Fruit fly (Drosophila melanogaster) whole organism, embryonic: ENCODE results near the gene Ing5.

Experiments used
- C15 ChIP-seq: fragments of 200-800 bp; sonication (Bioruptor generic); IDR thresholded peaks from 3 replicates; pipeline ENCODE4 v1.3.6; 2022; ENCODE audit warnings: missing biosample characterization, missing genetic modification characterization
- CG12104 ChIP-seq: fragments of 200-800 bp; sonication (Bioruptor generic); optimal IDR thresholded peaks from 3 replicates; lab custom pipeline; 2016; ENCODE audit warnings: missing biosample characterization, missing genetic modification characterization
- CG1233 ChIP-seq: fragments of 200-800 bp; sonication (Bioruptor generic); optimal IDR thresholded peaks from 4 replicates; lab custom pipeline; 2018; ENCODE audit warnings: missing biosample characterization, mild to moderate bottlenecking, missing genetic modification characterization
- CG12942 ChIP-seq: fragments of 200-800 bp; sonication (Bioruptor generic); optimal IDR thresholded peaks from 3 replicates; lab custom pipeline; 2016; ENCODE audit warnings: missing biosample characterization, missing genetic modification characterization
- CG13624 ChIP-seq: fragments of 200-800 bp; sonication (Bioruptor generic); optimal IDR thresholded peaks from 2 replicates; lab custom pipeline; 2016; ENCODE audit warnings: missing biosample characterization, missing genetic modification characterization
- CG14014 ChIP-seq: fragments of 200-800 bp; sonication (Bioruptor generic); IDR thresholded peaks from 2 replicates; pipeline ENCODE4 v1.3.6; 2022; ENCODE audit warnings: missing biosample characterization, missing genetic modification characterization
- CG15696 ChIP-seq: fragments of 200-800 bp; sonication (Bioruptor generic); optimal IDR thresholded peaks from 2 replicates; lab custom pipeline; 2019; ENCODE audit warnings: missing biosample characterization, mild to moderate bottlenecking, missing genetic modification characterization, moderate library complexity
- CG16815 ChIP-seq: fragments of 200-800 bp; sonication (Bioruptor generic); optimal IDR thresholded peaks from 3 replicates; lab custom pipeline; 2017; ENCODE audit warnings: missing biosample characterization, mild to moderate bottlenecking, missing genetic modification characterization
- CG17568 ChIP-seq: fragments of 200-800 bp; sonication (Bioruptor generic); optimal IDR thresholded peaks from 2 replicates; lab custom pipeline; 2018; ENCODE audit warnings: missing biosample characterization, mild to moderate bottlenecking, missing genetic modification characterization, moderate library complexity
- CG2116 ChIP-seq: fragments of 200-800 bp; sonication (Bioruptor generic); optimal IDR thresholded peaks from 3 replicates; lab custom pipeline; 2018; ENCODE audit warnings: missing biosample characterization, mild to moderate bottlenecking, missing genetic modification characterization
- CG2889 ChIP-seq: fragments of 200-800 bp; sonication (Bioruptor generic); IDR thresholded peaks from 3 replicates; pipeline ENCODE4 v1.3.6; 2022; ENCODE audit warnings: missing biosample characterization, missing genetic modification characterization
- CG31365 ChIP-seq: fragments of 200-800 bp; sonication (Bioruptor generic); optimal IDR thresholded peaks from 2 replicates; lab custom pipeline; 2018; ENCODE audit warnings: missing biosample characterization, mild to moderate bottlenecking, missing genetic modification characterization
- CG32772 ChIP-seq: fragments of 200-800 bp; sonication (Bioruptor generic); IDR thresholded peaks from 2 replicates; pipeline ENCODE4 v1.3.6; 2022; ENCODE audit warnings: missing biosample characterization, missing genetic modification characterization
- CG34224 ChIP-seq: fragments of 200-800 bp; sonication (Bioruptor generic); IDR thresholded peaks from 3 replicates; pipeline ENCODE4 v1.3.6; 2022; ENCODE audit warnings: missing biosample characterization, missing genetic modification characterization; ENCODE audit not compliant: partially characterized antibody
- CG6689 ChIP-seq: fragments of 200-800 bp; sonication (Bioruptor generic); IDR thresholded peaks from 2 replicates; pipeline ENCODE4 v1.3.6; 2022; ENCODE audit warnings: missing biosample characterization, missing genetic modification characterization
- CG7839 ChIP-seq: fragments of 200-800 bp; sonication (Bioruptor generic); optimal IDR thresholded peaks from 3 replicates; lab custom pipeline; 2018; ENCODE audit warnings: missing biosample characterization, mild to moderate bottlenecking, missing genetic modification characterization, moderate library complexity
- CG9609 ChIP-seq: fragments of 200-800 bp; sonication (Bioruptor generic); optimal IDR thresholded peaks from 3 replicates; lab custom pipeline; 2016; ENCODE audit warnings: missing biosample characterization, missing genetic modification characterization
- CG9797 ChIP-seq: fragments of 200-800 bp; sonication (Bioruptor generic); optimal IDR thresholded peaks from 3 replicates; lab custom pipeline; 2018; ENCODE audit warnings: missing biosample characterization, mild to moderate bottlenecking, missing genetic modification characterization
- CG9817 ChIP-seq: fragments of 200-800 bp; sonication (Bioruptor generic); optimal IDR thresholded peaks from 2 replicates; lab custom pipeline; 2018; ENCODE audit warnings: missing biosample characterization, mild to moderate bottlenecking, missing genetic modification characterization, moderate library complexity
- CHES-1-like ChIP-seq: fragments of 200-800 bp; sonication (Bioruptor generic); optimal IDR thresholded peaks from 2 replicates; lab custom pipeline; 2016; ENCODE audit warnings: missing biosample characterization, missing genetic modification characterization
- D ChIP-seq, 2 experiments: fragments of 200-800 bp in 1 of 2; fragments of >200 bp in 1 of 2; sonication (Bioruptor generic) in 1 of 2; optimal IDR thresholded peaks; 2 replicates in 1 of 2; 3 replicates in 1 of 2; lab custom pipeline; 2017; ENCODE audit warnings: mild to moderate bottlenecking in 1 of 2, missing biosample characterization in 1 of 2, missing genetic modification characterization in 1 of 2, missing genetic modification reagents in 1 of 2
- Dad ChIP-seq: fragments of 200-800 bp; sonication (Bioruptor generic); optimal IDR thresholded peaks from 3 replicates; lab custom pipeline; 2016; ENCODE audit warnings: missing biosample characterization, missing genetic modification characterization
- Elba2 ChIP-seq: fragments of 200-800 bp; sonication (Bioruptor generic); optimal IDR thresholded peaks from 3 replicates; lab custom pipeline; 2016; ENCODE audit warnings: missing biosample characterization, missing genetic modification characterization
- Gsc ChIP-seq: fragments of 200-800 bp; sonication (Bioruptor generic); IDR thresholded peaks from 2 replicates; pipeline ENCODE4 v1.3.6; 2022; ENCODE audit warnings: missing biosample characterization, missing genetic modification characterization
- H2.0 ChIP-seq: fragments of 200-800 bp; sonication (Bioruptor generic); IDR thresholded peaks from 2 replicates; pipeline ENCODE4 v1.3.6; 2022; ENCODE audit warnings: missing biosample characterization, missing genetic modification characterization
- Neu2 ChIP-seq: fragments of 200-800 bp; sonication (Bioruptor generic); optimal IDR thresholded peaks from 3 replicates; lab custom pipeline; 2016; ENCODE audit warnings: missing biosample characterization, missing genetic modification characterization, borderline replicate concordance
- Nf-YB ChIP-seq: fragments of 200-800 bp; sonication (Bioruptor generic); optimal IDR thresholded peaks from 3 replicates; lab custom pipeline; 2019; ENCODE audit warnings: missing biosample characterization, mild to moderate bottlenecking, missing genetic modification characterization, moderate library complexity
- Rfx ChIP-seq: fragments of 200-800 bp; sonication (Bioruptor generic); IDR thresholded peaks from 2 replicates; pipeline ENCODE4 v1.3.6; 2022; ENCODE audit warnings: missing biosample characterization, missing genetic modification characterization
- Scr ChIP-seq: fragments of 200-800 bp; sonication (Bioruptor generic); IDR thresholded peaks from 2 replicates; pipeline ENCODE4 v1.3.6; 2022; ENCODE audit warnings: missing biosample characterization, missing genetic modification characterization; ENCODE audit not compliant: partially characterized antibody
- Side ChIP-seq: fragments of 200-800 bp; sonication (Bioruptor generic); optimal IDR thresholded peaks from 2 replicates; lab custom pipeline; 2016; ENCODE audit warnings: missing biosample characterization, missing genetic modification characterization
- Six4 ChIP-seq: fragments of 200-800 bp; sonication (Bioruptor generic); optimal IDR thresholded peaks from 2 replicates; lab custom pipeline; 2016; ENCODE audit warnings: missing biosample characterization, missing genetic modification characterization
- Sox102F ChIP-seq: fragments of 200-800 bp; sonication (Bioruptor generic); optimal IDR thresholded peaks from 2 replicates; lab custom pipeline; 2018; ENCODE audit warnings: missing biosample characterization, mild to moderate bottlenecking, missing genetic modification characterization, moderate library complexity
- Sry-δ ChIP-seq: fragments of 200-800 bp; sonication (Bioruptor generic); optimal IDR thresholded peaks from 2 replicates; lab custom pipeline; 2016; ENCODE audit warnings: missing biosample characterization, missing genetic modification characterization
- YL-1 ChIP-seq: fragments of 200-800 bp; sonication (Bioruptor generic); optimal IDR thresholded peaks from 3 replicates; lab custom pipeline; 2017; ENCODE audit warnings: missing biosample characterization, mild to moderate bottlenecking, missing genetic modification characterization
- chm ChIP-seq: fragments of 200-800 bp; sonication (Bioruptor generic); IDR thresholded peaks from 2 replicates; pipeline ENCODE4 v1.3.6; 2022; ENCODE audit warnings: missing biosample characterization, missing genetic modification characterization
- crc ChIP-seq: fragments of 200-800 bp; sonication (Bioruptor generic); optimal IDR thresholded peaks from 2 replicates; lab custom pipeline; 2016; ENCODE audit warnings: missing biosample characterization, missing genetic modification characterization
- dati ChIP-seq: fragments of 200-800 bp; sonication (Bioruptor generic); IDR thresholded peaks from 2 replicates; pipeline ENCODE4 v1.3.6; 2022; ENCODE audit warnings: missing biosample characterization, missing genetic modification characterization
- disco-r ChIP-seq: fragments of 200-800 bp; sonication (Bioruptor generic); optimal IDR thresholded peaks from 2 replicates; lab custom pipeline; 2016; ENCODE audit warnings: missing biosample characterization, missing genetic modification characterization
- gfzf ChIP-seq: fragments of 200-800 bp; sonication (Bioruptor generic); optimal IDR thresholded peaks from 2 replicates; lab custom pipeline; 2016; ENCODE audit warnings: missing biosample characterization, mild to moderate bottlenecking, missing genetic modification characterization, moderate library complexity
- knrl ChIP-seq: fragments of 200-800 bp; sonication (Bioruptor generic); IDR thresholded peaks from 3 replicates; pipeline ENCODE4 v1.3.6; 2022; ENCODE audit warnings: missing biosample characterization, missing genetic modification characterization; ENCODE audit not compliant: partially characterized antibody
- luna ChIP-seq: fragments of 200-800 bp; sonication (Bioruptor generic); optimal IDR thresholded peaks from 2 replicates; lab custom pipeline; 2016; ENCODE audit warnings: missing biosample characterization, missing genetic modification characterization
- odd ChIP-seq: fragments of 200-800 bp; sonication (Bioruptor generic); optimal IDR thresholded peaks from 2 replicates; lab custom pipeline; 2017; ENCODE audit warnings: missing biosample characterization, mild to moderate bottlenecking, missing genetic modification characterization
- peb ChIP-seq: fragments of 200-800 bp; sonication (Bioruptor generic); IDR thresholded peaks from 2 replicates; pipeline ENCODE4 v1.3.6; 2022; ENCODE audit warnings: missing biosample characterization, missing genetic modification characterization
- ranshi ChIP-seq: fragments of 200-800 bp; sonication (Bioruptor generic); IDR thresholded peaks from 2 replicates; pipeline ENCODE4 v1.3.6; 2022; ENCODE audit warnings: missing biosample characterization, missing genetic modification characterization
- repo ChIP-seq: fragments of 200-800 bp; sonication (Bioruptor generic); optimal IDR thresholded peaks from 2 replicates; lab custom pipeline; 2016; ENCODE audit warnings: missing biosample characterization, missing genetic modification characterization
- run ChIP-seq: fragments of 200-800 bp; sonication (Bioruptor generic); optimal IDR thresholded peaks from 3 replicates; lab custom pipeline; 2018; ENCODE audit warnings: missing biosample characterization, mild to moderate bottlenecking, missing genetic modification characterization
- slou ChIP-seq: fragments of 200-800 bp; sonication (Bioruptor generic); optimal IDR thresholded peaks from 3 replicates; lab custom pipeline; 2016; ENCODE audit warnings: missing biosample characterization, missing genetic modification characterization
- slp2 ChIP-seq: fragments of 200-800 bp; sonication (Bioruptor generic); optimal IDR thresholded peaks from 2 replicates; lab custom pipeline; 2016; ENCODE audit warnings: missing biosample characterization, missing genetic modification characterization
- sob ChIP-seq: fragments of 200-800 bp; sonication (Bioruptor generic); IDR thresholded peaks from 2 replicates; pipeline ENCODE4 v1.3.6; 2022; ENCODE audit warnings: missing biosample characterization, missing genetic modification characterization
- unpg ChIP-seq: fragments of 200-800 bp; sonication (Bioruptor generic); optimal IDR thresholded peaks from 3 replicates; lab custom pipeline; 2018; ENCODE audit warnings: missing biosample characterization, mild to moderate bottlenecking, missing genetic modification characterization, moderate library complexity
- zfh1 ChIP-seq: fragments of 200-800 bp; sonication (Bioruptor generic); IDR thresholded peaks from 3 replicates; pipeline ENCODE4 v1.3.6; 2022; ENCODE audit warnings: missing biosample characterization, missing genetic modification characterization

The Ing5 gene

dm6 chr2L:13370762-13371161 lies 16.4 kb downstream of the Ing5 start, which contains the start of gene ND-B22 (continued):
- TF ChIP-seq slp2 (GFP tag; lab: Kevin White, UChicago) (no peak), Sry-δ (GFP tag; lab: Kevin White, UChicago) (peak; percentile 10), run (peak; percentile 12), gfzf (GFP tag; lab: Kevin White, UChicago) (no peak), CG2116 (GFP tag; lab: Kevin White, UChicago) (peak; percentile 3), CG13624 (GFP tag; lab: Kevin White, UChicago) (peak; percentile 17), ranshi (0 out of 2 replicates have a peak, but pooled peaks have one; percentile 22), Elba2 (GFP tag; lab: Kevin White, UChicago) (no peak), CG6689 (GFP tag; lab: Robert Waterston, UW) (no peak), CG14014 (GFP tag; lab: Robert Waterston, UW) (peak; percentile 21; the same call in 1 of the 2 replicates), sob (peak; percentile 66), Rfx (GFP tag; lab: Robert Waterston, UW) (peak; percentile 70), CG9609 (GFP tag; lab: Kevin White, UChicago) (no peak), C15 (no peak), Neu2 (GFP tag; lab: Kevin White, UChicago) (no peak), chm (GFP tag; lab: Robert Waterston, UW) (no peak), CG7839 (tag; lab: Kevin White, UChicago) (peak; percentile 41), Side (no peak), crc (no peak), CG12942 (GFP tag; lab: Kevin White, UChicago) (peak; percentile 24), Six4 (no peak), dati (no peak), Dad (GFP tag; lab: Kevin White, UChicago) (peak; percentile 50), CG31365 (tag; lab: Kevin White, UChicago) (no peak), Sox102F (GFP tag; lab: Kevin White, UChicago) (no peak), CG15696 (tag; lab: Kevin White, UChicago) (no peak), CG34224 (GFP tag; lab: Robert Waterston, UW) (peak; percentile 52; the same call in 1 of the 3 replicates), slou (GFP tag; lab: Kevin White, UChicago) (peak; percentile 4), CG12104 (no peak), CG9817 (tag; lab: Kevin White, UChicago) (peak; percentile 40), disco-r (GFP tag; lab: Kevin White, UChicago) (no peak), CG2889 (GFP tag; lab: Robert Waterston, UW) (no peak), H2.0 (peak; percentile 50), luna (no peak), repo (GFP tag; lab: Kevin White, UChicago) (peak; percentile 8), YL-1 (GFP tag; lab: Kevin White, UChicago) (peak; percentile 84), D (optimal IDR thresholded peaks at IDR 0.05; lab: Kevin White, UChicago) (no peak), D (GFP tag; optimal IDR thresholded peaks at IDR 0.05; lab: Kevin White, UChicago) (no peak), odd (GFP tag; lab: Kevin White, UChicago) (peak; percentile 32), zfh1 (GFP tag; lab: Robert Waterston, UW) (peak; percentile 66), CG16815 (GFP tag; lab: Kevin White, UChicago) (no peak), Nf-YB (no peak), Gsc (GFP tag; lab: Robert Waterston, UW) (no peak), CG1233 (GFP tag; lab: Kevin White, UChicago) (peak; percentile 39), Scr (GFP tag; lab: Robert Waterston, UW) (0 out of 2 replicates have a peak, but pooled peaks have one; percentile 25), unpg (GFP tag; lab: Kevin White, UChicago) (peak; percentile 19), CG9797 (no peak), peb (GFP tag; lab: Robert Waterston, UW) (no peak), CHES-1-like (GFP tag; lab: Kevin White, UChicago) (no peak), CG17568 (GFP tag; lab: Kevin White, UChicago) (no peak), CG32772 (GFP tag; lab: Robert Waterston, UW) (no peak), knrl (GFP tag; lab: Robert Waterston, UW) (no peak)
